Fruit fly (Drosophila melanogaster) whole organism, wandering third instar larva: ENCODE results near the gene CG13640.

Experiments
- Abd-B ChIP-seq: fragments of >200 bp; optimal IDR thresholded peaks from 2 replicates; lab custom pipeline; 2017; ENCODE audit warnings: missing biosample characterization, missing genetic modification characterization
- Dfd ChIP-seq: fragments of >200 bp; optimal IDR thresholded peaks from 2 replicates; lab custom pipeline; 2017; ENCODE audit warnings: missing biosample characterization, missing genetic modification characterization
- GATAd ChIP-seq: sonication (Bioruptor generic); optimal IDR thresholded peaks from 2 replicates; lab custom pipeline; 2016; ENCODE audit warnings: missing biosample characterization, missing genetic modification characterization
- Hnf4 ChIP-seq: fragments of 200-800 bp; sonication (Bioruptor generic); optimal IDR thresholded peaks from 2 replicates; lab custom pipeline; 2016; ENCODE audit warnings: missing biosample characterization, mild to moderate bottlenecking, missing genetic modification characterization
- Hr83 ChIP-seq: fragments of 200-300 bp; sonication (Bioruptor generic); optimal IDR thresholded peaks from 2 replicates; lab custom pipeline; 2016; ENCODE audit warnings: missing biosample characterization, mild to moderate bottlenecking, missing genetic modification characterization, moderate library complexity; ENCODE audit not compliant: poor library complexity, severe bottlenecking
- Jra ChIP-seq: sonication (Bioruptor generic); optimal IDR thresholded peaks from 2 replicates; lab custom pipeline; 2016; ENCODE audit warnings: missing biosample characterization, missing genetic modification characterization
- Myc ChIP-seq: fragments of >200 bp; optimal IDR thresholded peaks from 2 replicates; lab custom pipeline; 2017
- Sp1 ChIP-seq: fragments of 200-800 bp; sonication (Bioruptor generic); optimal IDR thresholded peaks from 3 replicates; lab custom pipeline; 2019; ENCODE audit warnings: missing biosample characterization, mild to moderate bottlenecking, missing genetic modification characterization, moderate library complexity
- br ChIP-seq: fragments of 200-800 bp; sonication (Bioruptor generic); optimal IDR thresholded peaks from 2 replicates; lab custom pipeline; 2016; ENCODE audit warnings: missing biosample characterization, missing genetic modification characterization
- foxo ChIP-seq, 2 experiments: fragments of 200-800 bp; sonication (Bioruptor generic); optimal IDR thresholded peaks; 2 replicates in 1 of 2; 3 replicates in 1 of 2; lab custom pipeline; 2016 to 2017; ENCODE audit warnings: missing biosample characterization in 2 of 2, missing genetic modification characterization in 2 of 2
- h ChIP-seq: fragments of 200-800 bp; sonication (Bioruptor generic); optimal IDR thresholded peaks from 3 replicates; lab custom pipeline; 2016; ENCODE audit warnings: missing biosample characterization, mild to moderate bottlenecking, missing genetic modification characterization
- pan ChIP-seq: fragments of >200 bp; optimal IDR thresholded peaks from 2 replicates; lab custom pipeline; 2017
- psq ChIP-seq: fragments of 200-800 bp; sonication (Bioruptor generic); optimal IDR thresholded peaks from 3 replicates; lab custom pipeline; 2017; ENCODE audit warnings: missing biosample characterization, mild to moderate bottlenecking, missing genetic modification characterization, moderate library complexity
- sage ChIP-seq: fragments of 200-800 bp; sonication (Bioruptor generic); optimal IDR thresholded peaks from 2 replicates; lab custom pipeline; 2016; ENCODE audit warnings: missing biosample characterization, mild to moderate bottlenecking, missing genetic modification characterization

dm6 chr3R:24900816-24901215, 38.9 kb upstream of the CG13640 start, which contains the start of gene CG10845:
- no peak for TF ChIP-seq Dfd (GFP tag; lab: Kevin White, UChicago)
- no peak for TF ChIP-seq Sp1 (GFP tag; lab: Kevin White, UChicago)
- no peak for TF ChIP-seq foxo (GFP tag; optimal IDR thresholded peaks at IDR 0.05; lab: Kevin White, UChicago)
- TF ChIP-seq psq (GFP tag; lab: Kevin White, UChicago) = no peak
- no peak for TF ChIP-seq Abd-B (GFP tag; lab: Kevin White, UChicago)
- no peak for TF ChIP-seq sage (GFP tag; lab: Kevin White, UChicago)
- TF ChIP-seq Jra = no peak
- TF ChIP-seq h = no peak
- no peak for TF ChIP-seq Myc
- no peak for TF ChIP-seq pan
- no peak for TF ChIP-seq GATAd (GFP tag; lab: Kevin White, UChicago)
- TF ChIP-seq br = no peak
- TF ChIP-seq Hr83 (GFP tag; lab: Kevin White, UChicago) = no peak
- TF ChIP-seq Hnf4 (GFP tag; lab: Kevin White, UChicago) = no peak
